Fruit fly (Drosophila melanogaster) whole organism: Measurements from ENCODE around the gene CG31195.
A peak's percentile ranks its signal among the peaks of the same experiment; 100 is the strongest.

ENCODE experiments used
- Dll ChIP-seq: fragments of >200 bp; optimal IDR thresholded peaks from 2 replicates; lab custom pipeline; 2017
- EcR ChIP-seq, 2 experiments: fragments of >200 bp; optimal IDR thresholded peaks; 2 replicates each; lab custom pipeline; 2017; ENCODE audit warnings: missing biosample characterization in 2 of 2, missing genetic modification characterization in 2 of 2, missing genetic modification reagents in 2 of 2
- pan ChIP-seq: fragments of >200 bp; optimal IDR thresholded peaks from 2 replicates; lab custom pipeline; 2017
- usp ChIP-seq: fragments of >200 bp; optimal IDR thresholded peaks from 2 replicates; lab custom pipeline; 2017; ENCODE audit warnings: missing biosample characterization, missing genetic modification characterization, mixed read lengths

DNA sequence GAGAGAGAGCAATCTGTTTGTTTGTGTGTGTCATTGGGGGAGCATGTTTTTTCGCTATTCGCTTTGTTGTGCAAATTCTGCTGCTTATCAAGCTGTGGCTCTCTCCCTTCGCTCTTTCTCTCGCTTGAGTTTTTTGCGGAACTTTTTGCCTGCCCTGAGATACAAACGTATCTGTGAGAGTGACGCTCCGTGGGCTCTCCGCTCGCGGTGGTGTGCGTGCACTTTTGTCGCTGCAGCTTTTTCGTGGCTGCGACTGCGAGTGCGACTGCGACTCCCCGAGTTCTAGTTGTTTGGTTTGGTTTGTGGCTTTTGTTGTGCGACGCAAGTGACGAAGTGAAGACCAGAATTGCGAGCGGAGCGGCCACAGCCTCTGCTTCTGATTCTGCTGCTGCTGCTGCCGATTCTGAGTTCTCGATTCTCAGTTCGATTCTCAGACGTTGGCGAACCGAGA is 20.5 kb upstream of the CG31195 start:
- TF ChIP-seq EcR (GFP tag; optimal IDR thresholded peaks at IDR 0.05; lab: Kevin White, UChicago): no peak
- no peak for TF ChIP-seq usp (GFP tag; lab: Kevin White, UChicago)
- TF ChIP-seq Dll: peak; percentile 99
- no peak for TF ChIP-seq pan (lab: Kevin White, UChicago)
